Worm (Caenorhabditis elegans) whole organism, L1 larva: ENCODE results near the gene cup-16.

Experiments used
- blmp-1 ChIP-seq: fragments of 150-350 bp; optimal IDR thresholded peaks from 2 replicates; lab custom pipeline; 2014; ENCODE audit warnings: missing biosample characterization, missing genetic modification characterization
- ceh-63 ChIP-seq: fragments of 200-800 bp; sonication (Bioruptor generic); optimal IDR thresholded peaks from 2 replicates; lab custom pipeline; 2018; ENCODE audit warnings: mild to moderate bottlenecking, missing genetic modification characterization, missing compliant biosample characterization
- ces-1 ChIP-seq: fragments of 150-350 bp; optimal IDR thresholded peaks from 2 replicates; lab custom pipeline; 2014; ENCODE audit warnings: missing biosample characterization, missing genetic modification reagents, missing genetic modification characterization
- efl-1 ChIP-seq, 4 experiments: fragments of 150-350 bp; optimal IDR thresholded peaks in 3 of 4; peaks in 1 of 4; 1 replicate in 1 of 4; 2 replicates in 3 of 4; lab custom pipeline; 2014; ENCODE audit warnings: missing biosample characterization in 2 of 4, missing genetic modification characterization in 2 of 4, missing genetic modification reagents in 2 of 4
- efl-3 ChIP-seq: fragments of 200-800 bp; sonication (Bioruptor generic); optimal IDR thresholded peaks from 2 replicates; lab custom pipeline; 2018; ENCODE audit warnings: mild to moderate bottlenecking, missing genetic modification characterization, missing compliant biosample characterization
- elt-2 ChIP-seq: sonication (generic microtip); optimal IDR thresholded peaks from 2 replicates; lab custom pipeline; 2016; ENCODE audit warnings: missing genetic modification characterization, mild to moderate bottlenecking, inconsistent platforms, missing compliant biosample characterization, missing genetic modification reagents
- elt-3 ChIP-seq, 6 experiments: fragments of 150-350 bp in 1 of 6; sonication (generic microtip); optimal IDR thresholded peaks; 2 replicates each; lab custom pipeline; 2017 to 2018; ENCODE audit warnings: missing biosample characterization in 6 of 6, missing genetic modification characterization in 6 of 6, inconsistent platforms in 1 of 6
- fkh-10 ChIP-seq: sonication (generic microtip); optimal IDR thresholded peaks from 2 replicates; lab custom pipeline; 2017; ENCODE audit warnings: missing biosample characterization, missing genetic modification reagents, missing genetic modification characterization
- grh-1 ChIP-seq: fragments of 200-800 bp; sonication (Bioruptor generic); IDR thresholded peaks from 2 replicates; pipeline ENCODE4 v1.3.6; 2022; ENCODE audit warnings: missing genetic modification reagents, missing genetic modification characterization, missing compliant biosample characterization
- hlh-17 ChIP-seq: fragments of 200-800 bp; sonication (Bioruptor generic); optimal IDR thresholded peaks from 2 replicates; lab custom pipeline; 2018; ENCODE audit warnings: missing genetic modification characterization, mild to moderate bottlenecking, missing compliant biosample characterization, moderate library complexity, borderline replicate concordance
- hlh-4 ChIP-seq: sonication (generic microtip); optimal IDR thresholded peaks from 2 replicates; lab custom pipeline; 2016; ENCODE audit warnings: mild to moderate bottlenecking, missing genetic modification characterization, missing compliant biosample characterization
- hpl-2 ChIP-seq: fragments of 150-350 bp; optimal IDR thresholded peaks from 2 replicates; lab custom pipeline; 2014; ENCODE audit warnings: missing biosample characterization, missing genetic modification reagents, missing genetic modification characterization
- lin-13 ChIP-seq: fragments of 150-350 bp; optimal IDR thresholded peaks from 2 replicates; lab custom pipeline; 2014; ENCODE audit warnings: missing biosample characterization, missing genetic modification reagents, missing genetic modification characterization
- lin-35 ChIP-seq, 2 experiments: fragments of 150-350 bp; optimal IDR thresholded peaks; 2 replicates each; lab custom pipeline; 2014; ENCODE audit warnings: missing biosample characterization in 2 of 2, missing genetic modification characterization in 2 of 2, missing genetic modification reagents in 2 of 2
- lsy-2 ChIP-seq, 2 experiments: fragments of 150-350 bp; optimal IDR thresholded peaks; 2 replicates each; lab custom pipeline; 2014; ENCODE audit warnings: missing biosample characterization in 2 of 2, missing genetic modification characterization in 2 of 2
- mab-9 ChIP-seq: fragments of 200-800 bp; sonication (Bioruptor generic); IDR thresholded peaks from 2 replicates; pipeline ENCODE4 v1.3.6; 2022; ENCODE audit warnings: missing genetic modification reagents, missing genetic modification characterization, missing compliant biosample characterization
- mef-2 ChIP-seq: fragments of 150-350 bp; optimal IDR thresholded peaks from 2 replicates; lab custom pipeline; 2014; ENCODE audit warnings: missing biosample characterization, missing genetic modification characterization
- nhr-12 ChIP-seq: sonication (generic microtip); optimal IDR thresholded peaks from 2 replicates; lab custom pipeline; 2017; ENCODE audit warnings: missing biosample characterization, missing genetic modification characterization
- nhr-47 ChIP-seq: sonication (generic microtip); optimal IDR thresholded peaks from 2 replicates; lab custom pipeline; 2016; ENCODE audit warnings: mild to moderate bottlenecking, missing genetic modification characterization, moderate library complexity, missing compliant biosample characterization
- nhr-71 ChIP-seq: sonication (generic microtip); optimal IDR thresholded peaks from 2 replicates; lab custom pipeline; 2016; ENCODE audit warnings: mild to moderate bottlenecking, missing genetic modification characterization, moderate library complexity, missing compliant biosample characterization
- nhr-77 ChIP-seq: fragments of 150-350 bp; optimal IDR thresholded peaks from 2 replicates; lab custom pipeline; 2014; ENCODE audit warnings: missing biosample characterization, missing genetic modification characterization
- snpc-4 ChIP-seq: fragments of 150-350 bp; optimal IDR thresholded peaks from 2 replicates; lab custom pipeline; 2014; ENCODE audit warnings: missing biosample characterization, missing genetic modification characterization
- unc-86 ChIP-seq: sonication (generic microtip); optimal IDR thresholded peaks from 2 replicates; lab custom pipeline; 2016; ENCODE audit warnings: missing genetic modification characterization, missing compliant biosample characterization
- unc-98 ChIP-seq: fragments of 200-800 bp; sonication (Bioruptor generic); IDR thresholded peaks from 2 replicates; pipeline ENCODE4 v1.3.6; 2022; ENCODE audit warnings: missing genetic modification characterization, missing compliant biosample characterization
- vab-15 ChIP-seq: sonication (generic microtip); optimal IDR thresholded peaks from 2 replicates; lab custom pipeline; 2017; ENCODE audit warnings: missing genotype, mild to moderate bottlenecking, missing genetic modification characterization, missing compliant biosample characterization
- zag-1 ChIP-seq: fragments of 150-350 bp; optimal IDR thresholded peaks from 2 replicates; lab custom pipeline; 2014; ENCODE audit warnings: missing biosample characterization, missing genetic modification characterization
- ztf-4 ChIP-seq: fragments of 150-350 bp; optimal IDR thresholded peaks from 2 replicates; lab custom pipeline; 2014; ENCODE audit warnings: missing biosample characterization, missing genetic modification characterization

The cup-16 gene

ce11 chrII:8730281-8730680, 23.3 kb downstream of the cup-16 start (continued):
- TF ChIP-seq mef-2 (tag; lab: Kevin White, UChicago) (no peak), efl-1 (optimal IDR thresholded peaks at IDR 0.05; lab: Kevin White, UChicago) (no peak), efl-1 (GFP tag; optimal IDR thresholded peaks at IDR 0.05 in 1 of 2; lab: Kevin White, UChicago) (no peak), snpc-4 (no peak), hlh-17 (no peak), fkh-10 (GFP tag; lab: Kevin White, UChicago) (no peak), ztf-4 (tag; lab: Kevin White, UChicago) (no peak), lin-35 (GFP tag; optimal IDR thresholded peaks at IDR 0.05; lab: Kevin White, UChicago) (no peak)

DNA sequence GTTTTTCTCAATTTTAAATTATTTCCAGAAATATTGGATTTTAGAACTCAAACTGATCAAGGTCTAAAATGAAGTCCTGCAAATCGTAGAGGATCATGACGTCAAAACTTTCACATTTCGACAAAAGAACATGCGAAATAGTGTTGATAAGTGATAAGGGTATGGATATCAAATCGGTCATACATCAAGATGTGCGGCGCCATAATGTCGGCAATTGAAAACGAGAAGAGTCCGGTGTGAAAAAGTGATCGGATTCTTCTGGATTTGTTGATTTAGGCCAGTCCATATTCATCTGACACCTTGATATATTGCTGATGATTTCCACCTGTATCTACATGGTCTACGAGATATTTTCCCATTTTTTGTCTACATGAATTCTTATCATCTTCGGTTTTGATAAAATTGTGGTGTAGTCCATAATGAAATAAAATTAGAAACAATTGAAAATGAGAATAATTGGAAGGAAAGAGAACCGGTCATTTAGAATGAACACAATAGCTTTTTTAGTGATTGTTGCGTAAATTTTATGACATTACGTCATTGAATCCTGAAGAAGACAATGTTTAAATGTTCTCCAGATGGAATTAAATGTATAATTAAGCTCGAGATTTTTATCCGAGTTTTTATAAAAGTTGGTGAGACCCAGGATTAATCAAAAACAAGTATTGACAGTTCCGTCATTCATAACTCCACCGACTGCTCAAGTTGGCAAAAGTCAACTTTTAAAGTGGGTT, 24.2 kb downstream of the cup-16 start:
- TF ChIP-seq blmp-1 (peak; percentile 96), elt-3 (tag; optimal IDR thresholded peaks at IDR 0.05; lab: Kevin White, UChicago) (peak in 1 of 6 experiments; percentile 87), efl-1 (optimal IDR thresholded peaks at IDR 0.05; lab: Kevin White, UChicago) (no peak), efl-1 (GFP tag; optimal IDR thresholded peaks at IDR 0.05 in 1 of 2; lab: Kevin White, UChicago) (peak in 1 of 2 experiments; percentile 27), nhr-77 (no peak)

ce11 chrII:8731736-8732229, 24.8 kb downstream of the cup-16 start:
- TF ChIP-seq nhr-47 (tag; lab: Kevin White, UChicago), result no peak
- no peak for TF ChIP-seq ces-1 (GFP tag; lab: Kevin White, UChicago)
- no peak for TF ChIP-seq lin-13 (GFP tag; lab: Kevin White, UChicago)
- TF ChIP-seq blmp-1, result peak; percentile 89
- TF ChIP-seq grh-1 (GFP tag; lab: Robert Waterston, UW), result no peak
- TF ChIP-seq, all 84 proteins: peak for 1

DNA sequence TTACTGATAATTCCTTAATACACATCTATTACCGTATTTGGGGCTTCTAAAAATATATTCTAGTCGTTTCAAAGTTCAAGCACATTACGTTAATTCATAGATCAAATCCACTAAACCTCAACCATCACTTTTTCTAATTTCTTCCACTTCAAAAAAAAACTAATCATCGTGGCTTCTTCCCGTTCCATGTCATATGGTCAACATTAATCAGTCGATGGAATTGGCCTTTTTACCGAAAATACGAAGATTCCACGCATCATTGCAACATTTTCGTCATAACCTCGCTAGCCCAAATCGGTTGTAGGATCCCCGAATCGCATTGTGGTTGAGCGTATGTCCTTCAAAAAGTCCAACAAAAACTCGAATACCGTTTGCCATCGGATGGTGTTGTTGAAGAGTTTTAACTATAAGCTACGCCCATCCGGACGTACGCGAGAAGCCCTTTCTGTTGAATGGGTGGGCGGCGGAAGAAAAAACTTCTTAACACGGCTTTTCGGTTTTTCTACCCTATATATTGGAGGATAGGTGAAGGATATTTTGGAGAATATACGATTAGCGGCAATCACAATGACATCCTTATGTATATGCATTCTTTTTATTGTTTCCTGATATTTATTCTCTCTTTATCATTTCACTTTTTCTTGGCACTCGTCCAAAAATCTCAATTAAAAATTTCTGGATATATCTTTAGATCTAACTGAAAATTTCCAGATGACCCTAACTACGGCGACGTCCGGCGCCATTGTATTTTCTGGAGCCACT, 25.6 kb downstream of the cup-16 start, which contains the start of gene rol-6:
TSS of gene rol-6 (plus strand) at position 712 of the 762 bp plus-strand sequence.
- TF ChIP-seq hpl-2 (GFP tag; lab: Kevin White, UChicago) (no peak), blmp-1 (peak; percentile 50), hlh-17 (no peak)

- TF ChIP-seq unc-86, result no peak
- no peak for TF ChIP-seq efl-3 (GFP tag; lab: Kevin White, UChicago)
- TF ChIP-seq nhr-71 (tag; lab: Kevin White, UChicago), result no peak
- TF ChIP-seq hlh-4 (tag; lab: Kevin White, UChicago), result no peak
- no peak for TF ChIP-seq zag-1 (tag; lab: Kevin White, UChicago)
- no peak for TF ChIP-seq mab-9 (GFP tag; lab: Robert Waterston, UW)
- no peak for TF ChIP-seq unc-98 (GFP tag; lab: Robert Waterston, UW)
- no peak for TF ChIP-seq nhr-12 (tag; lab: Kevin White, UChicago)
- no peak for TF ChIP-seq vab-15 (tag; lab: Kevin White, UChicago)
Measured at ce11 chrII:8733627-8734026, 26.7 kb downstream of the cup-16 start.

DNA sequence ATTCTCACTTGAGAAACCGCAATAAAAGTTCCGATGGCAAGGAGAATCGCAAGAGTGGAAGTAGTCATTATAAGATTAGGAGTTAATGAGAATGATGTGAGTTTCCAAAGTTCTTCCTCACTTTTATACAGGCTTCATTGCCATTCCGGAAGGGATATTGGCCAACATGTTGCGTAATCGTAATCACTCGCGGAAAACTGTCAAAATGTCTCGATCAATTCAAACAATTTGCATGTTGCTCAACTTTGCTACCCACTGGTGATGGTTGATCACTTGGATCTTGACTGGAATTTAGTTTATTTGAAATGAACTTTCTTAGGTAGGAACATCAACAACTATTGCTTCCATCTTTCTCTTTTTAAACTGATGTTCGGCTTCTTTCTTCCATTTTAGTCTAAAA, 30.5 kb downstream of the cup-16 start, which contains the start of gene idpb-4:
TSS of gene idpb-4 (minus strand) at position 101 of the 400 bp plus-strand sequence.
- TF ChIP-seq unc-98 (GFP tag; lab: Robert Waterston, UW) (no peak), efl-1 (optimal IDR thresholded peaks at IDR 0.05; lab: Kevin White, UChicago) (no peak), efl-1 (GFP tag; optimal IDR thresholded peaks at IDR 0.05 in 1 of 2; lab: Kevin White, UChicago) (peak in 1 of 2 experiments; percentile 24)
- TF ChIP-seq, all 84 proteins: peak for 1

DNA sequence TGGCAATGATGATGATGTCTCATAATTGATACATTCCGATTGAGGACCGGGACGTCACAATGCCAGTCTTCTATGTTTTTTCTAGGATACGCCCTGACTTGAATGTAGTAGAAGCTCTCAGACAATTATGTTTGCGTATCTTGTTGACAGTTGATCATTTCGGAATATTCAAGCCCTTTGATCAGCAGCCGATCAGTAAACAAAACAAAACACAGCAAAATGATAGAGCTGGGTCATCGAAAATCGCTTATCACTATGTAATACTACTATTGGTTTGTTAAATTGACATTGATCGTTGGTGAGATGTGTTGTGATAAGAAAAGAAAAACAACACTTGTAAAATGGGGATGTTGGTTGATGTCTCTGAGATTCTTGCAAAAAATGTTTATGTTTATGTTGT, 31.3 kb downstream of the cup-16 start:
- no peak for TF ChIP-seq efl-1 (optimal IDR thresholded peaks at IDR 0.05; lab: Kevin White, UChicago)
- TF ChIP-seq efl-1 (GFP tag; optimal IDR thresholded peaks at IDR 0.05 in 1 of 2; lab: Kevin White, UChicago), result peak in 1 of 2 experiments; percentile 23
- TF ChIP-seq elt-2 (tag; lab: Kevin White, UChicago), result peak; percentile 22
- TF ChIP-seq ceh-63 (GFP tag; lab: Kevin White, UChicago), result no peak
- TF ChIP-seq lsy-2 (tag; optimal IDR thresholded peaks at IDR 0.05; lab: Kevin White, UChicago), result no peak
